Worm (Caenorhabditis elegans): ENCODE measurements around the gene D1005.4.
A peak's percentile ranks its signal among the peaks of the same experiment; 100 is the strongest.

D1005.4 gene

DNA sequence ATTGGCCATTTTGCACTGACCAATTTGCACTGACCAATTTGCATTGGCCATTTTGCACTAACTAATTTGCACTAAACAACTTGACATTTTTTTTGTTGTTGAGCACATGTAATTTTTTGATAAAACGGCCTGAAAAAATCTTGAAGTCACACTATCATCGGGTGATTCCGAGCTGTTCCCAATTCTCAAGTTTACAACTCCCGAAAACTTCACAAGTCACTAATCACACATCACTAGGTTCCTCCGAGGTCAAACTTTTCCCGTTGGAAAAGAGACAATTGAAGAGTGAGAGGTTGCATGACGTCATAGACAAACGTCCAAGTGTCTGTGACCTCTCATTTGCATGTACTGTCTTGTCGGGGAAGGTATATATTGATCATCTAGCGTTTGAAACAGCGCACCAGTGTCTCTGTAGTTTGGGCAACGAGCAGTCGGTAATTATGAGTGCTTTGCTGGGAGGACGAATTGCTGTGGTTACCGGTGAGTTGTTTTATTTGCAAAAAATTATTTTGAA, 574 bp upstream of the D1005.4 start, which contains the start of the genes D1005.10 and dhs-25:
Gene D1005.10, minus strand, starts transcription at position 51 of the 514 bp plus-strand sequence.
Gene dhs-25, plus strand, starts transcription at position 398 of the 514 bp plus-strand sequence.
- TF ChIP-seq elt-2 (tag; optimal IDR thresholded peaks at IDR 0.05) (peak; percentile 91), nhr-43 (tag; optimal IDR thresholded peaks at IDR 0.05; ENCODE audit: poor library complexity, severe bottlenecking) (peak; percentile 84), fos-1 (tag; optimal IDR thresholded peaks at IDR 0.05) (peak; percentile 1), pqm-1 (tag; optimal IDR thresholded peaks at IDR 0.05) (peak; percentile 84), lsy-12 (tag; optimal IDR thresholded peaks at IDR 0.05) (no peak), eor-1 (tag; optimal IDR thresholded peaks at IDR 0.05) (no peak), hmg-11 (tag; optimal IDR thresholded peaks at IDR 0.05) (peak; percentile 59), mml-1 (tag; optimal IDR thresholded peaks at IDR 0.05) (no peak), nhr-11 (tag; optimal IDR thresholded peaks at IDR 0.05) (no peak), ceh-28 (tag; optimal IDR thresholded peaks at IDR 0.05) (peak; percentile 81), pha-4 (tag; optimal IDR thresholded peaks at IDR 0.05) (peak; percentile 88), nhr-25 (tag; optimal IDR thresholded peaks at IDR 0.05) (peak; percentile 91), nhr-23 (tag; optimal IDR thresholded peaks at IDR 0.05) (peak; percentile 84), ztf-4 (tag; optimal IDR thresholded peaks at IDR 0.05) (peak; percentile 4), jun-1 (tag; optimal IDR thresholded peaks at IDR 0.05) (peak; percentile 68), lin-39 (tag; optimal IDR thresholded peaks at IDR 0.05) (peak; percentile 46), unc-62 (GFP tag; optimal IDR thresholded peaks at IDR 0.05) (no peak), skn-1 (tag; optimal IDR thresholded peaks at IDR 0.05) (peak; percentile 46), nfya-1 (tag; optimal IDR thresholded peaks at IDR 0.05; ENCODE audit: insufficient read depth) (peak; percentile 72), unc-39 (tag; optimal IDR thresholded peaks at IDR 0.05) (no peak), R02D3.7 (tag; optimal IDR thresholded peaks at IDR 0.05) (no peak)

ce11 chrX:1483229-1483628, 2.4 kb downstream of the D1005.4 start:
- TF ChIP-seq eor-1 (tag; optimal IDR thresholded peaks at IDR 0.05) (no peak), nhr-76 (tag; optimal IDR thresholded peaks at IDR 0.05) (no peak)

DNA sequence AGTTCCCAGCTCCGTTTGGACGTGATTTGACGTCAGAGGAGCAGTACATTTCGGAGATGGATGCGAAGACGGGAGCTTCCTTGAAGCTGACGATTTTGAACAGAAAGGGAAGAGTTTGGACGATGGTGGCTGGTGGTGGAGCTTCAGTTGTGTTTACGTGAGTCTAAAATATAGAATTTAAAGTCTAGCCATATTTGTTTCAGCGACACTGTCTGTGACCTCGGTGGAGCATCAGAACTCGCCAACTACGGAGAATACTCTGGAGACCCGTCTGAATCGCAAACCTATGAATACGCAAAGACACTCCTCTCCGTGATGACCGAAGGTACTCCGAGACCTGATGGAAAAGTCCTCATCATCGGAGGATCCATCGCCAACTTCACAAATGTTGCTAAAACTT, 5.1 kb downstream of the D1005.4 start:
- TF ChIP-seq pha-4 (tag; optimal IDR thresholded peaks at IDR 0.05) (no peak), nhr-11 (tag; optimal IDR thresholded peaks at IDR 0.05) (no peak), elt-2 (tag; optimal IDR thresholded peaks at IDR 0.05) (no peak), egl-5 (tag; optimal IDR thresholded peaks at IDR 0.05) (no peak), elt-3 (tag; optimal IDR thresholded peaks at IDR 0.05) (no peak), tbx-2 (tag; optimal IDR thresholded peaks at IDR 0.05) (no peak), nhr-77 (tag; optimal IDR thresholded peaks at IDR 0.05) (no peak), nhr-28 (tag; optimal IDR thresholded peaks at IDR 0.05) (no peak), eor-1 (tag; optimal IDR thresholded peaks at IDR 0.05) (no peak), ZK546.5 (tag; optimal IDR thresholded peaks at IDR 0.05) (no peak), lsy-12 (tag; optimal IDR thresholded peaks at IDR 0.05) (no peak), daf-12 (tag; optimal IDR thresholded peaks at IDR 0.05) (no peak), nhr-12 (tag; optimal IDR thresholded peaks at IDR 0.05) (no peak), ceh-82 (tag; optimal IDR thresholded peaks at IDR 0.05) (no peak)

- TF ChIP-seq hmg-11 (tag; optimal IDR thresholded peaks at IDR 0.05) (no peak), elt-2 (tag; optimal IDR thresholded peaks at IDR 0.05) (peak; percentile 19), nhr-237 (tag; optimal IDR thresholded peaks at IDR 0.05) (no peak), lin-39 (tag; optimal IDR thresholded peaks at IDR 0.05) (no peak), mml-1 (tag; optimal IDR thresholded peaks at IDR 0.05) (peak; percentile 67), ztf-11 (tag; optimal IDR thresholded peaks at IDR 0.05) (no peak), zag-1 (tag; optimal IDR thresholded peaks at IDR 0.05) (no peak)
Measured at ce11 chrX:1479637-1480036, 6.0 kb downstream of the D1005.4 start.

ce11 chrX:1479190-1479589, 6.4 kb downstream of the D1005.4 start, which contains the start of gene acly-1:
acly-1 (plus strand) TSS chrX:1479542.
- TF ChIP-seq snpc-4 (tag; optimal IDR thresholded peaks at IDR 0.05) (peak; percentile 32), egl-5 (tag; optimal IDR thresholded peaks at IDR 0.05) (no peak), unc-39 (tag; optimal IDR thresholded peaks at IDR 0.05) (no peak), nhr-12 (tag; optimal IDR thresholded peaks at IDR 0.05) (no peak), ceh-82 (tag; optimal IDR thresholded peaks at IDR 0.05) (no peak), ztf-4 (tag; optimal IDR thresholded peaks at IDR 0.05) (no peak), nfya-1 (tag; optimal IDR thresholded peaks at IDR 0.05; ENCODE audit: insufficient read depth) (no peak), nhr-28 (tag; optimal IDR thresholded peaks at IDR 0.05) (no peak), sea-2 (GFP tag; optimal IDR thresholded peaks at IDR 0.05) (no peak), daf-12 (tag; optimal IDR thresholded peaks at IDR 0.05) (no peak), ZK546.5 (tag; optimal IDR thresholded peaks at IDR 0.05) (no peak), ama-1 (optimal IDR thresholded peaks at IDR 0.05) (no peak), nhr-237 (tag; optimal IDR thresholded peaks at IDR 0.05) (no peak), fkh-2 (tag; optimal IDR thresholded peaks at IDR 0.05) (peak; percentile 3), skn-1 (tag; optimal IDR thresholded peaks at IDR 0.05) (no peak), hmg-11 (tag; optimal IDR thresholded peaks at IDR 0.05) (no peak), jun-1 (tag; optimal IDR thresholded peaks at IDR 0.05) (no peak), eor-1 (tag; optimal IDR thresholded peaks at IDR 0.05) (no peak), pha-4 (tag; optimal IDR thresholded peaks at IDR 0.05) (peak; percentile 72), mdl-1 (tag; optimal IDR thresholded peaks at IDR 0.05) (no peak), nhr-67 (tag; optimal IDR thresholded peaks at IDR 0.05) (no peak), nhr-76 (tag; optimal IDR thresholded peaks at IDR 0.05) (no peak), lin-15B (tag; optimal IDR thresholded peaks at IDR 0.05) (no peak), mml-1 (tag; optimal IDR thresholded peaks at IDR 0.05) (no peak)
